Worm (Caenorhabditis elegans) whole organism, L1 larva: ENCODE results near the gene F01D5.1.

Experiments
- ama-1 ChIP-seq: fragments of 150-350 bp; optimal IDR thresholded peaks from 2 replicates; lab custom pipeline; 2014
- lin-13 ChIP-seq: fragments of 150-350 bp; optimal IDR thresholded peaks from 2 replicates; lab custom pipeline; 2014; ENCODE audit warnings: missing biosample characterization, missing genetic modification reagents, missing genetic modification characterization
- nhr-28 ChIP-seq: fragments of 150-350 bp; optimal IDR thresholded peaks from 2 replicates; lab custom pipeline; 2014; ENCODE audit warnings: missing biosample characterization, missing genetic modification characterization
- pag-3 ChIP-seq: sonication (generic microtip); optimal IDR thresholded peaks from 2 replicates; lab custom pipeline; 2017; ENCODE audit warnings: missing genetic modification characterization, mild to moderate bottlenecking, missing compliant biosample characterization, antibody characterized with exemption, borderline replicate concordance; ENCODE audit not compliant: insufficient read depth
- sup-37 ChIP-seq: fragments of 200-800 bp; sonication (Bioruptor generic); optimal IDR thresholded peaks from 2 replicates; lab custom pipeline; 2018; ENCODE audit warnings: mild to moderate bottlenecking, missing genetic modification characterization, missing compliant biosample characterization
- tbx-2 ChIP-seq: sonication (generic microtip); optimal IDR thresholded peaks from 2 replicates; lab custom pipeline; 2016; ENCODE audit warnings: missing genetic modification characterization, missing compliant biosample characterization

DNA sequence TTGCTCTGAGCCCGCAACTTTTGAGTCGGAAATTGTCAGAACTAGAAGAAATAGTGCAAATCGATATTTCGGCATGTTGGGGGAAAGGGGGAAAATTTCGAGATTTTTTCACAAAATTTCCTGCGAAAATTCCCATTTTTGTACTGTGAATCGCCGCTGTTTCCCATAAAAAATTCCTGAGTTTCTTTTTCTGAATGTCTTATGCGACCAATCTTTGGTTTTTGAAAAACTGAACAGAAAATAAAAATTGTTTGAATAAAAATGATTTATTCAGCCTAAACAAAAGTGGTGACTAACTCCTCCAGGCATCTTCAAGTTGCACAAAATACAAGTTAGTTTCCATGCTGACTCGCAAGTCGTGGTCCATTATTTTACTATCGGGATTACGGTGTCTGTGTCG lies 31.1 kb downstream of the F01D5.1 start, which contains the start of gene W07G1.7:
- no peak for TF ChIP-seq lin-13
- no peak for TF ChIP-seq tbx-2 (tag; lab: Kevin White, UChicago)
- no peak for TF ChIP-seq sup-37 (GFP tag; lab: Kevin White, UChicago)
- TF ChIP-seq ama-1 (lab: Kevin White, UChicago), result no peak
- no peak for TF ChIP-seq pag-3 (tag; lab: Kevin White, UChicago)
- TF ChIP-seq nhr-28, result no peak
